Fruit fly (Drosophila melanogaster): ENCODE data around the gene Dus2.

Dus2 gene

dm6 chrX:14234468-14234867 lies 3.3 kb upstream of the Dus2 start:
- no peak for TF ChIP-seq tll (GFP tag; optimal IDR thresholded peaks at IDR 0.05)
- TF ChIP-seq jigr1 (GFP tag; IDR thresholded peaks at IDR 0.05), result no peak
- TF ChIP-seq CG7271 (tag; optimal IDR thresholded peaks at IDR 0.05), result peak; percentile 72
- TF ChIP-seq gcm (GFP tag; optimal IDR thresholded peaks at IDR 0.05), result peak; percentile 58
- TF ChIP-seq CG31388 (GFP tag; optimal IDR thresholded peaks at IDR 0.05), result no peak
- peak; percentile 11 for TF ChIP-seq CG34376 (GFP tag; optimal IDR thresholded peaks at IDR 0.05)
- peak; percentile 35 for TF ChIP-seq unpg (GFP tag; optimal IDR thresholded peaks at IDR 0.05)
- TF ChIP-seq grau (tag; optimal IDR thresholded peaks at IDR 0.05), result no peak
- TF ChIP-seq H15 (GFP tag; IDR thresholded peaks at IDR 0.05), result no peak
- TF ChIP-seq CG17568 (GFP tag; optimal IDR thresholded peaks at IDR 0.05), result no peak
- no peak for TF ChIP-seq CG1603 (tag; optimal IDR thresholded peaks at IDR 0.05)
- TF ChIP-seq CG10431 (GFP tag; optimal IDR thresholded peaks at IDR 0.05), result peak; percentile 49
- TF ChIP-seq CG15601 (tag; optimal IDR thresholded peaks at IDR 0.05), result no peak
- TF ChIP-seq Xbp1 (GFP tag; optimal IDR thresholded peaks at IDR 0.05), result no peak
- TF ChIP-seq ewg (GFP tag; optimal IDR thresholded peaks at IDR 0.05), result no peak
- TF ChIP-seq Hand (GFP tag; optimal IDR thresholded peaks at IDR 0.05), result no peak
- TF ChIP-seq CG4707 (GFP tag; optimal IDR thresholded peaks at IDR 0.05), result peak; percentile 20
- no peak for TF ChIP-seq CG11696 (GFP tag; IDR thresholded peaks at IDR 0.05)
- no peak for TF ChIP-seq CG7786 (GFP tag; optimal IDR thresholded peaks at IDR 0.05)
- TF ChIP-seq Side (GFP tag; optimal IDR thresholded peaks at IDR 0.05), result no peak
- TF ChIP-seq CG17802 (tag; optimal IDR thresholded peaks at IDR 0.05), result no peak
- TF ChIP-seq Fer1 (GFP tag; optimal IDR thresholded peaks at IDR 0.05), result no peak
- TF ChIP-seq CG2202 (tag; optimal IDR thresholded peaks at IDR 0.05), result peak; percentile 22
- TF ChIP-seq h (optimal IDR thresholded peaks at IDR 0.05), result no peak
- no peak for TF ChIP-seq Nf-YB (GFP tag; optimal IDR thresholded peaks at IDR 0.05)
- TF ChIP-seq Bteb2 (GFP tag; optimal IDR thresholded peaks at IDR 0.05), result no peak
- TF ChIP-seq sens (GFP tag), result peak; percentile 3
- TF ChIP-seq ci (GFP tag; IDR thresholded peaks at IDR 0.05), result peak; percentile 54; the same call in 2 of the 3 replicates
- TF ChIP-seq CG31441 (GFP tag; IDR thresholded peaks at IDR 0.05), result 0 out of 2 replicates have a peak, but pooled peaks have one; percentile 18
- TF ChIP-seq CG2875 (GFP tag; optimal IDR thresholded peaks at IDR 0.05), result peak; percentile 14
- no peak for TF ChIP-seq wdn (GFP tag; IDR thresholded peaks at IDR 0.05)
- no peak for TF ChIP-seq CG1832 (GFP tag; optimal IDR thresholded peaks at IDR 0.05)
- no peak for TF ChIP-seq kni (GFP tag; optimal IDR thresholded peaks at IDR 0.05)
- no peak for TF ChIP-seq CTCF (GFP tag; optimal IDR thresholded peaks at IDR 0.05)
- peak; percentile 11 for TF ChIP-seq CG2116 (GFP tag; optimal IDR thresholded peaks at IDR 0.05)
- no peak for TF ChIP-seq schlank (tag; optimal IDR thresholded peaks at IDR 0.05)
- no peak for TF ChIP-seq CG31365 (tag; optimal IDR thresholded peaks at IDR 0.05)
- TF ChIP-seq CG5953 (GFP tag; IDR thresholded peaks at IDR 0.05), result no peak
- TF ChIP-seq vvl (GFP tag; IDR thresholded peaks at IDR 0.05), result no peak
- TF ChIP-seq CG8765 (GFP tag; IDR thresholded peaks at IDR 0.05), result no peak
- no peak for TF ChIP-seq CG17912 (GFP tag; optimal IDR thresholded peaks at IDR 0.05)
- TF ChIP-seq Med (GFP tag), result peak; percentile 53
- no peak for TF ChIP-seq Hr78 (GFP tag; optimal IDR thresholded peaks at IDR 0.05)
- TF ChIP-seq CG9817 (tag; optimal IDR thresholded peaks at IDR 0.05), result no peak
- TF ChIP-seq nerfin-1 (tag; optimal IDR thresholded peaks at IDR 0.05), result no peak
- TF ChIP-seq maf-S (GFP tag; optimal IDR thresholded peaks at IDR 0.05), result no peak
- no peak for TF ChIP-seq sisA (GFP tag; IDR thresholded peaks at IDR 0.05)
- TF ChIP-seq MBD-R2 (GFP tag; IDR thresholded peaks at IDR 0.05), result no peak
- TF ChIP-seq gfzf (GFP tag; optimal IDR thresholded peaks at IDR 0.05), result no peak
- TF ChIP-seq CG12219 (GFP tag; optimal IDR thresholded peaks at IDR 0.05), result peak; percentile 25
- peak; percentile 74 for TF ChIP-seq wek (GFP tag; optimal IDR thresholded peaks at IDR 0.05)
- TF ChIP-seq CG17385 (GFP tag; optimal IDR thresholded peaks at IDR 0.05), result peak; percentile 41

Measured in whole organism, embryonic.